Worm (Caenorhabditis elegans) whole organism, midembryonic: ENCODE results near the gene Y60C6A.3.

Experiments used
- T22C8.4 ChIP-seq: fragments of 200-800 bp; sonication (Bioruptor generic); IDR thresholded peaks from 2 replicates; pipeline ENCODE4 v1.3.6; 2022; ENCODE audit warnings: missing genetic modification characterization, missing compliant biosample characterization
- cog-1 ChIP-seq: sonication (generic microtip); optimal IDR thresholded peaks from 2 replicates; lab custom pipeline; 2016; ENCODE audit warnings: missing genetic modification characterization, missing compliant biosample characterization
- flt-1 ChIP-seq: fragments of 200-800 bp; sonication (Bioruptor generic); IDR thresholded peaks from 2 replicates; pipeline ENCODE4 v1.3.6; 2022; ENCODE audit warnings: missing genetic modification characterization, missing compliant biosample characterization
- klf-2 ChIP-seq: fragments of 200-800 bp; sonication (Bioruptor generic); conservative IDR thresholded peaks from 2 replicates; pipeline ENCODE4 v1.3.6; 2022; ENCODE audit warnings: missing genetic modification reagents, missing genetic modification characterization, missing compliant biosample characterization
- med-1 ChIP-seq: sonication (generic microtip); optimal IDR thresholded peaks from 2 replicates; lab custom pipeline; 2017; ENCODE audit warnings: missing genetic modification characterization, mild to moderate bottlenecking, missing compliant biosample characterization, antibody characterized with exemption, missing genetic modification reagents; ENCODE audit not compliant: insufficient read depth
- ref-1 ChIP-seq: fragments of 200-800 bp; sonication (Bioruptor generic); conservative IDR thresholded peaks from 2 replicates; pipeline ENCODE4 v1.3.6; 2022; ENCODE audit warnings: missing genetic modification reagents, missing genetic modification characterization, missing compliant biosample characterization
- tab-1 ChIP-seq: fragments of 200-800 bp; sonication (Bioruptor generic); IDR thresholded peaks from 2 replicates; pipeline ENCODE4 v1.3.6; 2022; ENCODE audit warnings: missing genetic modification characterization, missing compliant biosample characterization
- ztf-23 ChIP-seq: fragments of 200-800 bp; sonication (Bioruptor generic); IDR thresholded peaks from 2 replicates; pipeline ENCODE4 v1.3.6; 2022; ENCODE audit warnings: missing genetic modification reagents, missing genetic modification characterization, missing compliant biosample characterization
- ztf-29 ChIP-seq: fragments of 200-800 bp; sonication (Bioruptor generic); IDR thresholded peaks from 2 replicates; pipeline ENCODE4 v1.3.6; 2022; ENCODE audit warnings: missing genetic modification reagents, missing genetic modification characterization, missing compliant biosample characterization

The Y60C6A.3 gene

DNA sequence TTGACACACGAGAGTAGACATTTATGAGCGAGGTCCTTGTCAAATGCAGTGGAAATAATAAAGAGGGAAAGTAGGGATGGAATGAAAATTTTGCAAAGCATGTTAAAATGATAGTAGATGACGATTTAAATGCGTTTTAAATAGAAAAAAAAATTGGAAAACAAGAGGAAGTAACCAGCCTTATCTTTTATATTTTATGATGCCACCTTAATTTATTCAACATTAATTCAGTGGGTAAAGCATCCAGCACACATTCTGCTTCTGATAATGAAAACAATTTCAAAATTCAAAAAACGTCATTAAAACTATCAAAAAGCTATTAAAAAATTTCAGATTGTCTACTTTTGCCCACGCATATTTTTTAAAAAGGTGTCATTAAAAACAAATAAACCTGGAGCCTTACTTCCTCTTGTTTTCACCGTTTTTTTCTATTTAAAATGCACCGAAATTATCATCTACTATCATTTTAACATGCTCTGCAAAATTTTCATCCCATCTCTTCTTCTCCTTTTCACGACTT, at the start of gene Y60C6A.3, which contains the start of gene Y60C6A.2:
TSS of gene Y60C6A.3 (plus strand) at position 470 of the 520 bp plus-strand sequence.
TSS of gene Y60C6A.2 (minus strand) at position 101 of the 520 bp plus-strand sequence.
- no peak for TF ChIP-seq ref-1 (GFP tag; lab: Robert Waterston, UW)
- TF ChIP-seq med-1 (GFP tag; lab: Kevin White, UChicago), result no peak
- no peak for TF ChIP-seq klf-2
- no peak for TF ChIP-seq ztf-29 (GFP tag; lab: Robert Waterston, UW)
- no peak for TF ChIP-seq cog-1
- TF ChIP-seq ztf-23 (GFP tag; lab: Robert Waterston, UW), result no peak
- TF ChIP-seq T22C8.4 (GFP tag; lab: Robert Waterston, UW), result no peak
- TF ChIP-seq flt-1 (GFP tag; lab: Robert Waterston, UW), result no peak
- TF ChIP-seq tab-1 (GFP tag; lab: Robert Waterston, UW), result no peak

DNA sequence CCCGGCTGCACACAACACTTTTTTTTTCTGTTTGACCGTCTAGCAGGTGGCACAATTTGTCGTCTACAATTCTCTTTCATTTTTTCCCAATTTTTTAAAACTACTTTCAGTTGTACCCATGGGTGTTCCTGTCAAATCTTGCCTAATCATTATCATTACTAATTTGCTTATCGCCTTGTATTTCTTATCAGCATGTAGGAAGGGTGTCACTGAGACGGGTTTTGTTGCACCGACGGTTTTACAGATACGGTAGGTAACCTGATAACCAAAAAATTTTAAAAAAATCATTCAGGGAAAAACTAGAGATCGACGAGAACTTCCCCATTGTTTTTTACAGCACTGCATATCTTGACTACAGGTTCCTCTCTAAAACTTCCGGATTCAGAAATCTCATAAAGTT, 47.9 kb upstream of the Y60C6A.3 start, which contains the start of gene F39G3.2:
TSS of gene F39G3.2 (plus strand) at position 105 of the 400 bp plus-strand sequence.
- TF ChIP-seq tab-1 (GFP tag; lab: Robert Waterston, UW) (no peak), med-1 (GFP tag; lab: Kevin White, UChicago) (no peak), klf-2 (no peak), ref-1 (GFP tag; lab: Robert Waterston, UW) (no peak), T22C8.4 (GFP tag; lab: Robert Waterston, UW) (no peak), cog-1 (no peak), flt-1 (GFP tag; lab: Robert Waterston, UW) (no peak), ztf-29 (GFP tag; lab: Robert Waterston, UW) (no peak), ztf-23 (GFP tag; lab: Robert Waterston, UW) (no peak)

ce11 chrV:4742190-4742589, 43.4 kb upstream of the Y60C6A.3 start, which contains the start of gene ugt-61:
Gene ugt-61 (plus strand): TSS chrV:4742422.
- no peak for TF ChIP-seq ref-1 (GFP tag; lab: Robert Waterston, UW)
- no peak for TF ChIP-seq tab-1 (GFP tag; lab: Robert Waterston, UW)
- TF ChIP-seq med-1 (GFP tag; lab: Kevin White, UChicago), result no peak
- no peak for TF ChIP-seq ztf-23 (GFP tag; lab: Robert Waterston, UW)
- no peak for TF ChIP-seq T22C8.4 (GFP tag; lab: Robert Waterston, UW)
- TF ChIP-seq klf-2, result no peak

- TF ChIP-seq med-1 (GFP tag; lab: Kevin White, UChicago), result no peak
- TF ChIP-seq ref-1 (GFP tag; lab: Robert Waterston, UW), result no peak
- no peak for TF ChIP-seq cog-1
- TF ChIP-seq tab-1 (GFP tag; lab: Robert Waterston, UW), result no peak
- TF ChIP-seq ztf-29 (GFP tag; lab: Robert Waterston, UW), result no peak
- no peak for TF ChIP-seq flt-1 (GFP tag; lab: Robert Waterston, UW)
- no peak for TF ChIP-seq T22C8.4 (GFP tag; lab: Robert Waterston, UW)
- no peak for TF ChIP-seq klf-2
- TF ChIP-seq ztf-23 (GFP tag; lab: Robert Waterston, UW), result no peak
Measured at ce11 chrV:4745269-4745668, 40.3 kb upstream of the Y60C6A.3 start, which contains the start of gene C18G1.7. Gene C18G1.7 (plus strand): TSS chrV:4745569.

DNA sequence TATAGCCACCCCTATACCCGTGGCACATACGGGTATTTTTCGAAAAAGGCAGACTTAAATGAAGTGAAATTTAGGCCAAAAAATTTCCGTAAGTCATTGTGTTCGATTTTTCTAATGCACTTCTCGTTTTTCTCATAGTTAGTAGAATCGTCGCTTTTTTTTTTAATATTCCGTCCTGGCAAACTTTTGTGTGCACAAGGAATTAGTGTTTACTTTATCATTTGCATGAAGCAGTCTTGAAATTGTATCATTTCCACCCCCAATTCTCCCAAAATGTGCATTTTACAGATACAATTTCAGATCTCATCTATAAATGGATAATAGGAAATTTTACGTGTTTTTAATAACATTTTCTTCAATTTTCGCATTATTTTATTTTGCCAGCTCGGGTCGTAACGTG, 35.3 kb upstream of the Y60C6A.3 start, which contains the start of gene C18G1.6:
TSS of gene C18G1.6 (plus strand) at position 301 of the 400 bp plus-strand sequence.
- no peak for TF ChIP-seq cog-1

- TF ChIP-seq cog-1 (no peak), klf-2 (no peak), med-1 (GFP tag; lab: Kevin White, UChicago) (no peak), T22C8.4 (GFP tag; lab: Robert Waterston, UW) (no peak), ref-1 (GFP tag; lab: Robert Waterston, UW) (no peak), flt-1 (GFP tag; lab: Robert Waterston, UW) (no peak), ztf-29 (GFP tag; lab: Robert Waterston, UW) (no peak), ztf-23 (GFP tag; lab: Robert Waterston, UW) (no peak)
Measured at ce11 chrV:4754123-4754522, 31.5 kb upstream of the Y60C6A.3 start, which contains the start of gene hil-4. Gene hil-4 (plus strand): TSS chrV:4754313.

DNA sequence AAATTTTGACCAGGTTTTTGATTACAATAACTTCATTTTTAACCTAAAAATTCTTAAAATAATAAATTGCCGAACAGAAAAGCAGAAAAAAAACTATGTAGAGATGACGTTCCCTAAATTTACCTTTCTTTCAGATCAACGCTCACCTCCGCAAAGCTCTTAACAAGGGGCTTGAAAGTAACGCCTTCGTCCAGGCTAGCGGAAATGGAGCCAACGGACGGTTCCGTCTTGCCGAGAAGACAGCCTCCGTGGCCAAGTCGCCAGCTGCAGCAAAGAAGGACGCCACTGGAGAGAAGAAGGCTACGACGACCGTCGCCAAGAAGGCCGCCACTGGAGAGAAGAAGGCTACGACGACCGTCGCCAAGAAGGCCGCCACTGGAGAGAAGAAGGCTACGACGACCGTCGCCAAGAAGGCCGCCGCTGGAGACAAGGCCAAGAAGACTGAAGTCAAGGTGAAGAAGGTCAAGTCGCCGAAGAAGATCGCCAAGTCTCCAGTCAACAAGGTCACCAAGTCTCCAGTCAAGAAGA, 30.9 kb upstream of the Y60C6A.3 start:
- TF ChIP-seq med-1 (GFP tag; lab: Kevin White, UChicago) (no peak), cog-1 (no peak), T22C8.4 (GFP tag; lab: Robert Waterston, UW) (no peak), flt-1 (GFP tag; lab: Robert Waterston, UW) (no peak), ztf-29 (GFP tag; lab: Robert Waterston, UW) (no peak), ztf-23 (GFP tag; lab: Robert Waterston, UW) (no peak), tab-1 (GFP tag; lab: Robert Waterston, UW) (no peak), klf-2 (no peak), ref-1 (GFP tag; lab: Robert Waterston, UW) (no peak)

DNA sequence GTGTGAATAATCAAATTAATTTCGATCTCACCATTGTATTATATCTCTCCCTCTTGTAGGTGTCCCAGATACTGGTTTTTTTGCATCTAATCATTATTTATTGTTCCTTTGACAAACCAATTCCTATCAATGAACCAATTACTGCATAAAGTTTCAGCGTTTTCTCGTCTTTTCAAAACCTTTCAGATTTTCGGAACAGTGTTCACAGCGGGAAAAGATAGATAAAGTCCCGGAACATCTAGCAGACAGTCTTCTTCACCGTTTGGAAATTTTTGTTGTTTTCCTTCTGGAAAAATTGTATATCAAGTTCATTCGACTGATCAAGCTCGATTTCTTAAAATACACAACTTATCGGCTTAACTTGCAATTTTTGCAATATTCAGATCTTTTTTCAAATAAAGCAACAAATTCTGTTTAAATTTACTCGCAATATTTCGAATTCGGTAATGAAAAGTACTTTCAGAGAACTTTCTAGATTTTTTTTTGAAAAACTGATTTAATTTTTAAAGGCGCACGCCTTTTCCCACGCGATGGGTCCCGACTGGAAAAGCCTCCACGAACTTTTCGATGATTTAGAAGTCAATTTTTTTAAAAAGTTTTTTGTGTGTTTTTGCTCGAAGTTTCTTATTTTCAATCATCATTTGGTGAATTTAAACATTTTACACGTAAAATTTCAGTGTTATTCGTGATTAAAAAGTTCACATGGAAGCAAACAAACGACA, 30.1 kb upstream of the Y60C6A.3 start, which contains the start of gene pgl-3:
TSS of gene pgl-3 (plus strand) at position 672 of the 722 bp plus-strand sequence.
- TF ChIP-seq cog-1, result no peak
- TF ChIP-seq flt-1 (GFP tag; lab: Robert Waterston, UW), result no peak
- no peak for TF ChIP-seq ztf-23 (GFP tag; lab: Robert Waterston, UW)
- no peak for TF ChIP-seq med-1 (GFP tag; lab: Kevin White, UChicago)
- TF ChIP-seq klf-2, result no peak
- no peak for TF ChIP-seq tab-1 (GFP tag; lab: Robert Waterston, UW)
- no peak for TF ChIP-seq T22C8.4 (GFP tag; lab: Robert Waterston, UW)
- TF ChIP-seq ref-1 (GFP tag; lab: Robert Waterston, UW), result no peak

- TF ChIP-seq ztf-23 (GFP tag; lab: Robert Waterston, UW), result no peak
- TF ChIP-seq tab-1 (GFP tag; lab: Robert Waterston, UW), result no peak
- no peak for TF ChIP-seq ztf-29 (GFP tag; lab: Robert Waterston, UW)
- TF ChIP-seq med-1 (GFP tag; lab: Kevin White, UChicago), result no peak
- no peak for TF ChIP-seq ref-1 (GFP tag; lab: Robert Waterston, UW)
- no peak for TF ChIP-seq klf-2
- no peak for TF ChIP-seq cog-1
Measured at ce11 chrV:4758019-4758418, 27.6 kb upstream of the Y60C6A.3 start.
